Fruit fly (Drosophila melanogaster): ENCODE measurements around the gene Dhc1.

Gene Dhc1

dm6 chr3R:9605084-9605483 is 69.4 kb downstream of the Dhc1 start (continued):
- TF ChIP-seq Asciz (GFP tag; optimal IDR thresholded peaks at IDR 0.05) (no peak), nerfin-2 (GFP tag; IDR thresholded peaks at IDR 0.05; ENCODE audit: partially characterized antibody) (no peak), pho (GFP tag; optimal IDR thresholded peaks at IDR 0.05) (no peak), CG6689 (GFP tag; IDR thresholded peaks at IDR 0.05) (peak; percentile 55; the same call in 1 of the 2 replicates), CG2678 (tag; optimal IDR thresholded peaks at IDR 0.05) (peak; percentile 23), CG2129 (GFP tag; IDR thresholded peaks at IDR 0.05; ENCODE audit: partially characterized antibody) (no peak), CG30431 (GFP tag; optimal IDR thresholded peaks at IDR 0.05) (peak; percentile 49), Hsf (GFP tag; optimal IDR thresholded peaks at IDR 0.05) (peak; percentile 21), CG9797 (GFP tag; optimal IDR thresholded peaks at IDR 0.05) (no peak), dmrt99B (tag; optimal IDR thresholded peaks at IDR 0.05) (peak; percentile 13), toy (GFP tag; IDR thresholded peaks at IDR 0.05) (no peak), CoRest (tag; optimal IDR thresholded peaks at IDR 0.05) (peak; percentile 28), Trl (optimal IDR thresholded peaks at IDR 0.05) (no peak), Trl (GFP tag; optimal IDR thresholded peaks at IDR 0.05) (peak; percentile 29), CG2712 (tag; optimal IDR thresholded peaks at IDR 0.05) (peak; percentile 81), CG5180 (GFP tag; optimal IDR thresholded peaks at IDR 0.05) (no peak), CG15479 (GFP tag; optimal IDR thresholded peaks at IDR 0.05) (no peak), CG13123 (GFP tag; optimal IDR thresholded peaks at IDR 0.05) (no peak), al (GFP tag; IDR thresholded peaks at IDR 0.05) (no peak), gem (tag; optimal IDR thresholded peaks at IDR 0.05) (peak; percentile 58), HHEX (GFP tag; optimal IDR thresholded peaks at IDR 0.05) (no peak), crol (GFP tag; IDR thresholded peaks at IDR 0.05) (peak; percentile 29; the same call in 1 of the 2 replicates), ash1 (GFP tag; optimal IDR thresholded peaks at IDR 0.05) (no peak), CG14014 (GFP tag; IDR thresholded peaks at IDR 0.05) (no peak), CG5953 (GFP tag; IDR thresholded peaks at IDR 0.05) (no peak), CG8089 (GFP tag; optimal IDR thresholded peaks at IDR 0.05) (peak; percentile 14), CG11456 (GFP tag; IDR thresholded peaks at IDR 0.05) (no peak), CG10366 (GFP tag; IDR thresholded peaks at IDR 0.05) (no peak), CG2202 (tag; optimal IDR thresholded peaks at IDR 0.05) (peak; percentile 26), D19A (tag; optimal IDR thresholded peaks at IDR 0.05) (peak; percentile 50), Side (GFP tag; optimal IDR thresholded peaks at IDR 0.05) (peak; percentile 54), otp (GFP tag; IDR thresholded peaks at IDR 0.05) (peak; percentile 54; the same call in 1 of the 3 replicates), CG31441 (GFP tag; IDR thresholded peaks at IDR 0.05) (peak; percentile 41; the same call in 1 of the 2 replicates), CG18262 (tag; optimal IDR thresholded peaks at IDR 0.05) (peak; percentile 77), E2f1 (GFP tag; IDR thresholded peaks at IDR 0.05) (0 out of 2 replicates have a peak, but pooled peaks have one; percentile 14), CG3726 (GFP tag; IDR thresholded peaks at IDR 0.05) (no peak), unpg (GFP tag; optimal IDR thresholded peaks at IDR 0.05) (peak; percentile 38), D (optimal IDR thresholded peaks at IDR 0.05) (no peak), D (GFP tag; optimal IDR thresholded peaks at IDR 0.05) (peak; percentile 51), Poxn (GFP tag; IDR thresholded peaks at IDR 0.05) (no peak), Tbp (GFP tag; optimal IDR thresholded peaks at IDR 0.05) (no peak), HLH54F (GFP tag; optimal IDR thresholded peaks at IDR 0.05) (no peak), prd (optimal IDR thresholded peaks at IDR 0.05) (no peak), prd (GFP tag; IDR thresholded peaks at IDR 0.05) (peak; percentile 77), Spps (tag; optimal IDR thresholded peaks at IDR 0.05) (peak; percentile 55), pros (GFP tag; optimal IDR thresholded peaks at IDR 0.05) (peak; percentile 38), MTF-1 (GFP tag; optimal IDR thresholded peaks at IDR 0.05; ENCODE audit: borderline replicate concordance) (peak; percentile 13), CG11695 (GFP tag; IDR thresholded peaks at IDR 0.05) (no peak), CkIIα-i1 (GFP tag; IDR thresholded peaks at IDR 0.05) (no peak), CG8290 (GFP tag; optimal IDR thresholded peaks at IDR 0.05) (peak; percentile 3), CG8290 (tag; optimal IDR thresholded peaks at IDR 0.05) (no peak), BEAF-32 (GFP tag; optimal IDR thresholded peaks at IDR 0.05) (no peak), CG10654 (GFP tag; optimal IDR thresholded peaks at IDR 0.05) (no peak)
